Fruit fly (Drosophila melanogaster) whole organism, embryonic: ENCODE data around the gene holn1.

Experiments
- Asciz ChIP-seq: fragments of 200-800 bp; sonication (Bioruptor generic); optimal IDR thresholded peaks from 2 replicates; lab custom pipeline; 2017; ENCODE audit warnings: missing biosample characterization, mild to moderate bottlenecking, missing genetic modification characterization, missing genetic modification reagents
- BEAF-32 ChIP-seq: fragments of 200-800 bp; sonication (Bioruptor generic); optimal IDR thresholded peaks from 3 replicates; lab custom pipeline; 2017; ENCODE audit warnings: missing biosample characterization, missing genetic modification characterization, mild to moderate bottlenecking, moderate library complexity, missing genetic modification reagents
- C15 ChIP-seq: fragments of 200-800 bp; sonication (Bioruptor generic); IDR thresholded peaks from 3 replicates; pipeline ENCODE4 v1.3.6; 2022; ENCODE audit warnings: missing biosample characterization, missing genetic modification characterization
- CG12391 ChIP-seq: fragments of 200-800 bp; sonication (Bioruptor generic); optimal IDR thresholded peaks from 3 replicates; lab custom pipeline; 2018; ENCODE audit warnings: missing biosample characterization, mild to moderate bottlenecking, missing genetic modification characterization, moderate library complexity
- CG12942 ChIP-seq: fragments of 200-800 bp; sonication (Bioruptor generic); optimal IDR thresholded peaks from 3 replicates; lab custom pipeline; 2016; ENCODE audit warnings: missing biosample characterization, missing genetic modification characterization
- CG13287 ChIP-seq: fragments of 200-800 bp; sonication (Bioruptor generic); IDR thresholded peaks from 2 replicates; pipeline ENCODE4 v1.3.6; 2022; ENCODE audit warnings: missing biosample characterization, missing genetic modification characterization; ENCODE audit not compliant: partially characterized antibody
- CG14014 ChIP-seq: fragments of 200-800 bp; sonication (Bioruptor generic); IDR thresholded peaks from 2 replicates; pipeline ENCODE4 v1.3.6; 2022; ENCODE audit warnings: missing biosample characterization, missing genetic modification characterization
- CG14050 ChIP-seq: fragments of 200-800 bp; sonication (Bioruptor generic); IDR thresholded peaks from 3 replicates; pipeline ENCODE4 v1.3.6; 2022; ENCODE audit warnings: missing biosample characterization, missing genetic modification characterization
- CG14441 ChIP-seq: fragments of 200-800 bp; sonication (Bioruptor generic); IDR thresholded peaks from 2 replicates; pipeline ENCODE4 v1.3.6; 2022; ENCODE audit warnings: missing biosample characterization, missing genetic modification characterization
- CG14710 ChIP-seq: fragments of 200-800 bp; sonication (Bioruptor generic); optimal IDR thresholded peaks from 3 replicates; lab custom pipeline; 2019; ENCODE audit warnings: missing biosample characterization, mild to moderate bottlenecking, missing genetic modification characterization, moderate library complexity
- CG15073 ChIP-seq: fragments of 200-800 bp; sonication (Bioruptor generic); optimal IDR thresholded peaks from 2 replicates; lab custom pipeline; 2016; ENCODE audit warnings: missing biosample characterization, missing genetic modification characterization
- CG15514 ChIP-seq: fragments of 200-800 bp; sonication (Bioruptor generic); optimal IDR thresholded peaks from 3 replicates; lab custom pipeline; 2017; ENCODE audit warnings: missing biosample characterization, missing genetic modification characterization, mild to moderate bottlenecking, moderate library complexity, missing genetic modification reagents
- CG16779 ChIP-seq: fragments of 200-800 bp; sonication (Bioruptor generic); IDR thresholded peaks from 2 replicates; pipeline ENCODE4 v1.3.6; 2022; ENCODE audit warnings: missing biosample characterization, missing genetic modification characterization
- CG2129 ChIP-seq: fragments of 200-800 bp; sonication (Bioruptor generic); IDR thresholded peaks from 2 replicates; pipeline ENCODE4 v1.3.6; 2022; ENCODE audit warnings: missing biosample characterization, missing genetic modification characterization; ENCODE audit not compliant: partially characterized antibody
- CG2889 ChIP-seq: fragments of 200-800 bp; sonication (Bioruptor generic); IDR thresholded peaks from 3 replicates; pipeline ENCODE4 v1.3.6; 2022; ENCODE audit warnings: missing biosample characterization, missing genetic modification characterization
- CG3065 ChIP-seq: fragments of 200-800 bp; sonication (Bioruptor generic); optimal IDR thresholded peaks from 2 replicates; lab custom pipeline; 2016; ENCODE audit warnings: missing biosample characterization, missing genetic modification characterization
- CG6854 ChIP-seq: fragments of 200-800 bp; sonication (Bioruptor generic); optimal IDR thresholded peaks from 3 replicates; lab custom pipeline; 2017; ENCODE audit warnings: missing biosample characterization, mild to moderate bottlenecking, missing genetic modification characterization
- CG7357 ChIP-seq: fragments of 200-800 bp; sonication (Bioruptor generic); IDR thresholded peaks from 3 replicates; pipeline ENCODE4 v1.3.6; 2022; ENCODE audit warnings: missing biosample characterization, missing genetic modification characterization
- CG7963 ChIP-seq: fragments of 200-800 bp; sonication (Bioruptor generic); IDR thresholded peaks from 3 replicates; pipeline ENCODE4 v1.3.6; 2022; ENCODE audit warnings: missing biosample characterization, missing genetic modification characterization; ENCODE audit not compliant: partially characterized antibody
- CG8388 ChIP-seq: fragments of 200-800 bp; sonication (Bioruptor generic); optimal IDR thresholded peaks from 2 replicates; lab custom pipeline; 2019; ENCODE audit warnings: missing biosample characterization, mild to moderate bottlenecking, missing genetic modification characterization, moderate library complexity
- CG8944 ChIP-seq: fragments of 200-800 bp; sonication (Bioruptor generic); optimal IDR thresholded peaks from 3 replicates; lab custom pipeline; 2016; ENCODE audit warnings: missing biosample characterization, missing genetic modification characterization
- CG9215 ChIP-seq: fragments of 200-800 bp; sonication (Bioruptor generic); IDR thresholded peaks from 2 replicates; pipeline ENCODE4 v1.3.6; 2022; ENCODE audit warnings: missing biosample characterization, missing genetic modification characterization
- Gsc ChIP-seq: fragments of 200-800 bp; sonication (Bioruptor generic); IDR thresholded peaks from 2 replicates; pipeline ENCODE4 v1.3.6; 2022; ENCODE audit warnings: missing biosample characterization, missing genetic modification characterization
- Hey ChIP-seq: fragments of 200-800 bp; sonication (Bioruptor generic); optimal IDR thresholded peaks from 3 replicates; lab custom pipeline; 2018; ENCODE audit warnings: missing biosample characterization, mild to moderate bottlenecking, missing genetic modification characterization
- Hr51 ChIP-seq, 2 experiments: fragments of 200-800 bp; sonication (Bioruptor generic); optimal IDR thresholded peaks; 2 replicates in 1 of 2; 3 replicates in 1 of 2; lab custom pipeline; 2016 to 2018; ENCODE audit warnings: missing biosample characterization in 2 of 2, missing genetic modification characterization in 2 of 2, mild to moderate bottlenecking in 1 of 2, moderate library complexity in 1 of 2
- MESR4 ChIP-seq: fragments of 200-800 bp; sonication (Bioruptor generic); optimal IDR thresholded peaks from 2 replicates; lab custom pipeline; 2018; ENCODE audit warnings: missing biosample characterization, mild to moderate bottlenecking, missing genetic modification characterization, moderate library complexity
- Myb ChIP-seq: fragments of 200-800 bp; sonication (Bioruptor generic); optimal IDR thresholded peaks from 2 replicates; lab custom pipeline; 2016; ENCODE audit warnings: missing biosample characterization, missing genetic modification characterization
- Oaz ChIP-seq: fragments of 200-800 bp; sonication (Bioruptor generic); IDR thresholded peaks from 2 replicates; pipeline ENCODE4 v1.3.6; 2022; ENCODE audit warnings: missing biosample characterization, missing genetic modification characterization
- Opbp ChIP-seq: fragments of 200-800 bp; sonication (Bioruptor generic); IDR thresholded peaks from 3 replicates; pipeline ENCODE4 v1.3.6; 2022; ENCODE audit warnings: missing biosample characterization, missing genetic modification characterization; ENCODE audit not compliant: partially characterized antibody
- Sox100B ChIP-seq: fragments of 200-800 bp; sonication (Bioruptor generic); optimal IDR thresholded peaks from 3 replicates; lab custom pipeline; 2018; ENCODE audit warnings: missing biosample characterization, mild to moderate bottlenecking, missing genetic modification characterization
- Spps ChIP-seq: fragments of 200-800 bp; sonication (Bioruptor generic); optimal IDR thresholded peaks from 2 replicates; lab custom pipeline; 2018; ENCODE audit warnings: missing biosample characterization, mild to moderate bottlenecking, missing genetic modification characterization
- Sry-β ChIP-seq: fragments of 200-800 bp; sonication (Bioruptor generic); optimal IDR thresholded peaks from 2 replicates; lab custom pipeline; 2018; ENCODE audit warnings: missing biosample characterization, mild to moderate bottlenecking, missing genetic modification characterization, moderate library complexity
- abd-A ChIP-seq: fragments of 200-800 bp; sonication (Bioruptor generic); optimal IDR thresholded peaks from 3 replicates; lab custom pipeline; 2019; ENCODE audit warnings: missing biosample characterization, mild to moderate bottlenecking, missing genetic modification characterization, moderate library complexity
- ac ChIP-seq: fragments of 200-800 bp; sonication (Bioruptor generic); optimal IDR thresholded peaks from 3 replicates; lab custom pipeline; 2017; ENCODE audit warnings: missing biosample characterization, mild to moderate bottlenecking, missing genetic modification characterization
- ara ChIP-seq: fragments of 200-800 bp; sonication (Bioruptor generic); IDR thresholded peaks from 2 replicates; pipeline ENCODE4 v1.3.6; 2022; ENCODE audit warnings: missing biosample characterization, missing genetic modification characterization
- ash1 ChIP-seq: fragments of 200-800 bp; sonication (Bioruptor generic); optimal IDR thresholded peaks from 2 replicates; lab custom pipeline; 2018; ENCODE audit warnings: missing biosample characterization, mild to moderate bottlenecking, missing genetic modification characterization
- cato ChIP-seq: fragments of 200-800 bp; sonication (Bioruptor generic); optimal IDR thresholded peaks from 2 replicates; lab custom pipeline; 2016; ENCODE audit warnings: missing biosample characterization, missing genetic modification characterization, borderline replicate concordance
- dan ChIP-seq: fragments of 200-800 bp; sonication (Bioruptor generic); IDR thresholded peaks from 2 replicates; pipeline ENCODE4 v1.3.6; 2022; ENCODE audit warnings: missing biosample characterization, missing genetic modification characterization
- dmrt99B ChIP-seq: fragments of 200-800 bp; sonication (Bioruptor generic); optimal IDR thresholded peaks from 2 replicates; lab custom pipeline; 2018; ENCODE audit warnings: missing biosample characterization, mild to moderate bottlenecking, missing genetic modification characterization, moderate library complexity
- dysf ChIP-seq: fragments of 200-800 bp; sonication (Bioruptor generic); IDR thresholded peaks from 3 replicates; pipeline ENCODE4 v1.3.6; 2022; ENCODE audit warnings: missing biosample characterization, missing genetic modification characterization
- en ChIP-seq: fragments of 200-800 bp; sonication (Bioruptor generic); optimal IDR thresholded peaks from 2 replicates; lab custom pipeline; 2016; ENCODE audit warnings: missing biosample characterization, missing genetic modification characterization
- esg ChIP-seq: fragments of 200-800 bp; sonication (Bioruptor generic); conservative IDR thresholded peaks from 2 replicates; pipeline ENCODE4 v1.3.6; 2022; ENCODE audit warnings: missing biosample characterization, missing genetic modification characterization
- gem ChIP-seq: fragments of 200-800 bp; sonication (Bioruptor generic); optimal IDR thresholded peaks from 2 replicates; lab custom pipeline; 2019; ENCODE audit warnings: missing biosample characterization, mild to moderate bottlenecking, missing genetic modification characterization, moderate library complexity
- hb ChIP-seq: fragments of 200-800 bp; sonication (Bioruptor generic); IDR thresholded peaks from 3 replicates; pipeline ENCODE4 v1.3.6; 2022; ENCODE audit warnings: missing biosample characterization, missing genetic modification characterization; ENCODE audit not compliant: partially characterized antibody
- mld ChIP-seq: fragments of 200-800 bp; sonication (Bioruptor generic); IDR thresholded peaks from 3 replicates; pipeline ENCODE4 v1.3.6; 2022; ENCODE audit warnings: missing biosample characterization, missing genetic modification characterization; ENCODE audit not compliant: partially characterized antibody
- nmo ChIP-seq: fragments of 200-800 bp; sonication (Bioruptor generic); optimal IDR thresholded peaks from 2 replicates; lab custom pipeline; 2018; ENCODE audit warnings: missing biosample characterization, mild to moderate bottlenecking, missing genetic modification characterization, moderate library complexity
- slou ChIP-seq: fragments of 200-800 bp; sonication (Bioruptor generic); optimal IDR thresholded peaks from 3 replicates; lab custom pipeline; 2016; ENCODE audit warnings: missing biosample characterization, missing genetic modification characterization
- ssp ChIP-seq: fragments of 200-800 bp; sonication (Bioruptor generic); IDR thresholded peaks from 2 replicates; pipeline ENCODE4 v1.3.6; 2022; ENCODE audit warnings: missing biosample characterization, missing genetic modification characterization
- toy ChIP-seq: fragments of 200-800 bp; sonication (Bioruptor generic); IDR thresholded peaks from 2 replicates; pipeline ENCODE4 v1.3.6; 2022; ENCODE audit warnings: missing biosample characterization, missing genetic modification characterization
- trem ChIP-seq: fragments of 200-800 bp; optimal IDR thresholded peaks from 3 replicates; lab custom pipeline; 2019; ENCODE audit warnings: missing biosample characterization, mild to moderate bottlenecking, missing genetic modification characterization, moderate library complexity
- tx ChIP-seq: fragments of 200-800 bp; sonication (Bioruptor generic); optimal IDR thresholded peaks from 2 replicates; lab custom pipeline; 2016; ENCODE audit warnings: missing biosample characterization, missing genetic modification characterization

The holn1 gene

DNA sequence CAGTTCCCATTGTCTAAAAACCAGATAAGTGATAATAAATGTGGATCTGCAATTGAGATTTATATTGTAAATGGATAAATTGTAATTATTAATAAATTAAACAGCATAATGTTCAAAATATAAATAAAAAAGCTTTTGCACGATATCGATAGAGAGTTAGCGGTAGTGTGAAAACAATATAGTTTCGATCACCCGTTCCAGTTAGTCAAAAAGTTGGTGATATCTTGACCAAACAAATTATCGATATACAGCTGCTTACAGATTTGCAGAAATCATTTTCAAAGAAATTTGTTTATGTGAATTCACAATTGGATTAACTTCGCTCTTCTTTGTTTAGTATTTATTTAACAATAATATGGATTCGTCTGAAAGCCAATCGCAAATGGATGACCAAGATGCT lies 3.4 kb downstream of the holn1 start, which contains the start of gene Nse4 (continued):
- TF ChIP-seq CG14050 (no peak), BEAF-32 (GFP tag; lab: Kevin White, UChicago) (peak; percentile 65), CG12391 (tag; lab: Kevin White, UChicago) (peak; percentile 2), Gsc (GFP tag; lab: Robert Waterston, UW) (no peak), CG15073 (GFP tag; lab: Kevin White, UChicago) (no peak), Spps (no peak), dysf (no peak), dan (GFP tag; lab: Robert Waterston, UW) (no peak), CG15514 (GFP tag; lab: Kevin White, UChicago) (peak; percentile 25), CG13287 (GFP tag; lab: Robert Waterston, UW) (peak; percentile 86), mld (GFP tag; lab: Robert Waterston, UW) (peak; percentile 80; the same call in 2 of the 3 replicates), hb (GFP tag; lab: Robert Waterston, UW) (peak; percentile 79; the same call in 2 of the 3 replicates), CG6854 (no peak), tx (no peak), CG8944 (GFP tag; lab: Kevin White, UChicago) (no peak), esg (GFP tag; lab: Robert Waterston, UW) (no peak), ash1 (GFP tag; lab: Kevin White, UChicago) (no peak), dmrt99B (no peak), Hr51 (GFP tag; optimal IDR thresholded peaks at IDR 0.05; lab: Kevin White, UChicago) (no peak), MESR4 (peak; percentile 16), ara (GFP tag; lab: Robert Waterston, UW) (no peak), cato (no peak), CG7357 (GFP tag; lab: Robert Waterston, UW) (peak; percentile 85), Myb (GFP tag; lab: Kevin White, UChicago) (peak; percentile 4), CG8388 (GFP tag; lab: Kevin White, UChicago) (no peak), en (GFP tag; lab: Kevin White, UChicago) (no peak), CG14014 (GFP tag; lab: Robert Waterston, UW) (no peak), Hey (tag; lab: Kevin White, UChicago) (no peak), abd-A (tag; lab: Kevin White, UChicago) (no peak), ac (GFP tag; lab: Kevin White, UChicago) (no peak), toy (GFP tag; lab: Robert Waterston, UW) (no peak), CG16779 (GFP tag; lab: Robert Waterston, UW) (no peak), CG2129 (GFP tag; lab: Robert Waterston, UW) (no peak), slou (GFP tag; lab: Kevin White, UChicago) (no peak), CG14441 (GFP tag; lab: Robert Waterston, UW) (no peak), gem (tag; lab: Kevin White, UChicago) (no peak), Sry-β (GFP tag; lab: Kevin White, UChicago) (no peak), ssp (GFP tag; lab: Robert Waterston, UW) (peak; percentile 95), Oaz (GFP tag; lab: Robert Waterston, UW) (no peak), C15 (no peak), CG9215 (GFP tag; lab: Robert Waterston, UW) (no peak), CG12942 (GFP tag; lab: Kevin White, UChicago) (no peak), trem (peak; percentile 37), CG14710 (peak; percentile 34), CG2889 (GFP tag; lab: Robert Waterston, UW) (no peak), Sox100B (no peak), CG7963 (GFP tag; lab: Robert Waterston, UW) (peak; percentile 90), Opbp (GFP tag; lab: Robert Waterston, UW) (peak; percentile 77; the same call in 2 of the 3 replicates), nmo (GFP tag; lab: Kevin White, UChicago) (peak; percentile 15), Asciz (GFP tag; lab: Kevin White, UChicago) (no peak), CG3065 (GFP tag; lab: Kevin White, UChicago) (no peak)
